Worm (Caenorhabditis elegans) whole organism, late embryonic: ENCODE measurements around the gene T28F12.1.

ENCODE experiments used
- C08G9.2 ChIP-seq: sonication (generic microtip); optimal IDR thresholded peaks from 2 replicates; lab custom pipeline; 2016; ENCODE audit warnings: mild to moderate bottlenecking, missing genetic modification characterization, moderate library complexity, missing compliant biosample characterization
- F13H6.1 ChIP-seq: sonication (generic microtip); optimal IDR thresholded peaks from 2 replicates; lab custom pipeline; 2016; ENCODE audit warnings: missing genetic modification characterization, missing compliant biosample characterization
- ceh-14 ChIP-seq: sonication (generic microtip); optimal IDR thresholded peaks from 2 replicates; lab custom pipeline; 2016; ENCODE audit warnings: missing genotype, missing genetic modification characterization, missing compliant biosample characterization
- ceh-18 ChIP-seq: sonication (generic microtip); optimal IDR thresholded peaks from 2 replicates; lab custom pipeline; 2016; ENCODE audit warnings: missing genetic modification characterization, missing compliant biosample characterization
- ceh-19 ChIP-seq: fragments of 200-800 bp; sonication (Bioruptor generic); optimal IDR thresholded peaks from 2 replicates; lab custom pipeline; 2018; ENCODE audit warnings: mild to moderate bottlenecking, missing genetic modification characterization, missing compliant biosample characterization
- ceh-30 ChIP-seq: fragments of 150-350 bp; optimal IDR thresholded peaks from 2 replicates; lab custom pipeline; 2014; ENCODE audit warnings: missing biosample characterization, missing genetic modification characterization
- ceh-31 ChIP-seq: sonication (generic microtip); optimal IDR thresholded peaks from 2 replicates; lab custom pipeline; 2016; ENCODE audit warnings: missing genetic modification characterization, missing compliant biosample characterization
- ceh-34 ChIP-seq: sonication (generic microtip); optimal IDR thresholded peaks from 2 replicates; lab custom pipeline; 2016; ENCODE audit warnings: mild to moderate bottlenecking, missing genetic modification characterization, missing compliant biosample characterization
- ceh-45 ChIP-seq: fragments of 200-800 bp; sonication (Bioruptor generic); IDR thresholded peaks from 2 replicates; pipeline ENCODE4 v1.3.6; 2022; ENCODE audit warnings: missing genetic modification reagents, missing genetic modification characterization, missing compliant biosample characterization
- ceh-9 ChIP-seq: sonication (generic microtip); optimal IDR thresholded peaks from 2 replicates; lab custom pipeline; 2016; ENCODE audit warnings: mild to moderate bottlenecking, missing genetic modification characterization, inconsistent platforms, missing compliant biosample characterization
- ets-4 ChIP-seq: sonication (generic microtip); optimal IDR thresholded peaks from 2 replicates; lab custom pipeline; 2016; ENCODE audit warnings: missing genetic modification characterization, missing compliant biosample characterization
- eyg-1 ChIP-seq: sonication (generic microtip); optimal IDR thresholded peaks from 2 replicates; lab custom pipeline; 2016; ENCODE audit warnings: missing genotype, missing genetic modification characterization, missing compliant biosample characterization
- fkh-6 ChIP-seq: sonication (generic microtip); optimal IDR thresholded peaks from 2 replicates; lab custom pipeline; 2016; ENCODE audit warnings: missing genetic modification characterization, missing compliant biosample characterization
- hlh-30 ChIP-seq: sonication (generic microtip); optimal IDR thresholded peaks from 2 replicates; lab custom pipeline; 2017; ENCODE audit warnings: antibody characterized with exemption, missing genetic modification characterization, missing compliant biosample characterization; ENCODE audit not compliant: insufficient read depth
- lim-6 ChIP-seq: sonication (generic microtip); optimal IDR thresholded peaks from 2 replicates; lab custom pipeline; 2016; ENCODE audit warnings: missing genetic modification characterization, missing compliant biosample characterization
- mec-3 ChIP-seq: sonication (generic microtip); optimal IDR thresholded peaks from 2 replicates; lab custom pipeline; 2016; ENCODE audit warnings: borderline replicate concordance, missing genetic modification characterization, missing compliant biosample characterization
- nfya-1 ChIP-seq: sonication (generic microtip); optimal IDR thresholded peaks from 2 replicates; lab custom pipeline; 2017; ENCODE audit warnings: missing genetic modification characterization, mild to moderate bottlenecking, missing compliant biosample characterization, antibody characterized with exemption, moderate library complexity
- nhr-232 ChIP-seq: sonication (generic microtip); optimal IDR thresholded peaks from 2 replicates; lab custom pipeline; 2016; ENCODE audit warnings: missing genetic modification characterization, missing compliant biosample characterization
- pag-3 ChIP-seq: sonication (generic microtip); optimal IDR thresholded peaks from 2 replicates; lab custom pipeline; 2016; ENCODE audit warnings: missing compliant biosample characterization, missing genetic modification characterization, borderline replicate concordance
- pax-1 ChIP-seq: fragments of 150-350 bp; optimal IDR thresholded peaks from 2 replicates; lab custom pipeline; 2014; ENCODE audit warnings: missing biosample characterization, missing genetic modification characterization
- pqm-1 ChIP-seq: sonication (generic microtip); optimal IDR thresholded peaks from 2 replicates; lab custom pipeline; 2016; ENCODE audit warnings: missing genetic modification characterization, missing compliant biosample characterization
- ref-2 ChIP-seq: sonication (generic microtip); optimal IDR thresholded peaks from 2 replicates; lab custom pipeline; 2016; ENCODE audit warnings: missing genetic modification characterization, missing compliant biosample characterization
- rnt-1 ChIP-seq: sonication (generic microtip); optimal IDR thresholded peaks from 2 replicates; lab custom pipeline; 2016; ENCODE audit warnings: missing genetic modification characterization, missing compliant biosample characterization
- sdc-2 ChIP-seq: sonication (generic microtip); optimal IDR thresholded peaks from 2 replicates; lab custom pipeline; 2016; ENCODE audit warnings: missing genotype, missing genetic modification characterization, missing compliant biosample characterization
- sox-2 ChIP-seq: fragments of 200-800 bp; sonication (Bioruptor generic); IDR thresholded peaks from 2 replicates; pipeline ENCODE4 v1.3.6; 2022; ENCODE audit warnings: missing genetic modification reagents, missing genetic modification characterization, missing compliant biosample characterization
- tbx-2 ChIP-seq: sonication (generic microtip); optimal IDR thresholded peaks from 2 replicates; lab custom pipeline; 2016; ENCODE audit warnings: missing genetic modification characterization, missing compliant biosample characterization
- ttx-3 ChIP-seq: sonication (generic microtip); optimal IDR thresholded peaks from 2 replicates; lab custom pipeline; 2016; ENCODE audit warnings: missing genetic modification reagents, missing genetic modification characterization, missing compliant biosample characterization
- unc-42 ChIP-seq: sonication (generic microtip); optimal IDR thresholded peaks from 2 replicates; lab custom pipeline; 2016; ENCODE audit warnings: missing genotype, missing genetic modification characterization, missing compliant biosample characterization
- unc-55 ChIP-seq: sonication (generic microtip); optimal IDR thresholded peaks from 2 replicates; lab custom pipeline; 2017; ENCODE audit warnings: missing biosample characterization, missing genetic modification reagents, missing genetic modification characterization
- unc-86 ChIP-seq: sonication (generic microtip); optimal IDR thresholded peaks from 2 replicates; lab custom pipeline; 2016; ENCODE audit warnings: missing genetic modification characterization, missing compliant biosample characterization

Gene T28F12.1

DNA sequence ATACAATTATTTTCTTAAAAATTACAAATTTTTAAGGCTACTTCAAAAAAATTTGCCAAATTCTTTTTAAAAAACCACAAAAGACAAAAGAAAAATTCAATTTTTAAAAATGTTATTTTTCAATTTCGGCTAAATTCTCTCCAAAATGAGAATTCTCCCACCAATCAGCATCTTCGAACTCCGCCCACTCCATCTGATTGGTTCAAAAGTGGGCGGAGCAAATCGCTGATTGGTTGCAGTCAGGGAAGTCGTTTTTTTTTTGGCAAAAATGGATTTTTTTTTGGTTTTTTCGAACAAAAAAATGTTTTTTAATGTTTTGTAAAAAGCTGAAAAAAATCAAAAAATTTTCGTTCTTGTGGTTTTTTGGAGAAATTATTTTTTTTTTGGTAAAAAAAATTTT is 27.0 kb downstream of the T28F12.1 start:
- no peak for TF ChIP-seq eyg-1 (tag; lab: Kevin White, UChicago)
- TF ChIP-seq fkh-6 (tag; lab: Kevin White, UChicago) = no peak
- TF ChIP-seq ceh-45 = no peak
- TF ChIP-seq nhr-232 (tag; lab: Kevin White, UChicago) = no peak
- TF ChIP-seq nfya-1 (tag; lab: Kevin White, UChicago) = peak; percentile 99
- TF ChIP-seq unc-86 = no peak
- no peak for TF ChIP-seq C08G9.2
- TF ChIP-seq mec-3 (tag; lab: Kevin White, UChicago) = no peak

DNA sequence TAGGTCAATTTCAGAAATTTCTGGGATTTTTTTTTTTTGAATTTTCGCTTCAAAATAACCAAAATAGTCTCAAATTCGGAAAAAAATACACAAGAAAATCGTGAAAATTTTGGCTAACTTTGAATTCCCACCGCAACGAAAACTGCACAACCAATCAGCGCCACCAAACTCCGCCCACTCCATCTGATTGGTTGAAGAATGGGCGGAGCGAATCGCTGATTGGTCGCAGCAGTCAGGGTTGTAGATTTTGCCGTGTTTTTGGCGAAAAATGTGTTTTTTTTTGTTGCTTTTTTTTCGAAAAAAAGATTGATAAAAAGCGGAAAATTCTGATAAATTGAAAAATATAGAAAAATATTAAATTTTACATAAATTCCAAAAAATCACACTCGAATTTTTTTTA is 34.0 kb downstream of the T28F12.1 start:
- no peak for TF ChIP-seq ceh-19
- TF ChIP-seq nfya-1 (tag; lab: Kevin White, UChicago) = peak; percentile 90
- no peak for TF ChIP-seq lim-6 (tag; lab: Kevin White, UChicago)
- no peak for TF ChIP-seq fkh-6 (tag; lab: Kevin White, UChicago)
- TF ChIP-seq, all 69 proteins: peak for 1

ce11 chrV:4549191-4549590 is 36.4 kb downstream of the T28F12.1 start, which contains the start of gene sos-1:
Gene sos-1 (minus strand): TSS chrV:4549291.
- TF ChIP-seq ceh-31 (no peak), unc-86 (no peak), F13H6.1 (tag; lab: Kevin White, UChicago) (no peak), pax-1 (no peak), ceh-9 (tag; lab: Kevin White, UChicago) (no peak), pqm-1 (tag; lab: Kevin White, UChicago) (no peak)

DNA sequence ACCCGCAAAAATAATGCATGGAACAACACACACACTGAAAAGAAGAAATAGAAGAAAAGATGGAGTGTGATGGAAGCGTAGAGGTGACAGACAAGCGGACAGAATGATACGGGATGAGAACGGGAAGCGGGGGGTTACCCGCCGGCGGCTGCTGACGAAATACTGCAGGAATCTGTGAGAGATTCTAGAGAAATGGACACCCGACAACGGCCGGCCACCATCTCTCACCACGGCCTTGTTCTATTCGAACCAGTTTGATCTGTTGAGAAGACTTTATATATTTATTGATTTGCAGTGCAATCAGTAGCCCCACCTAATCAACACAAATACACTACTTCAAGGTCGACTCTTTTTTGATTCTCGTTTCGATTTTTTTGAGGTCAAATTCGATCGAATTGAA is 37.6 kb downstream of the T28F12.1 start:
- TF ChIP-seq ttx-3 (tag; lab: Kevin White, UChicago) (no peak), nfya-1 (tag; lab: Kevin White, UChicago) (peak; percentile 33), ceh-34 (tag; lab: Kevin White, UChicago) (peak; percentile 21), tbx-2 (tag; lab: Kevin White, UChicago) (peak; percentile 51), ceh-31 (peak; percentile 12), ceh-14 (peak; percentile 1), ref-2 (peak; percentile 69), sdc-2 (peak; percentile 44), sox-2 (no peak), unc-55 (peak; percentile 49), ceh-18 (tag; lab: Kevin White, UChicago) (peak; percentile 63), hlh-30 (no peak), F13H6.1 (tag; lab: Kevin White, UChicago) (peak; percentile 12), rnt-1 (tag; lab: Kevin White, UChicago) (peak; percentile 64)

DNA sequence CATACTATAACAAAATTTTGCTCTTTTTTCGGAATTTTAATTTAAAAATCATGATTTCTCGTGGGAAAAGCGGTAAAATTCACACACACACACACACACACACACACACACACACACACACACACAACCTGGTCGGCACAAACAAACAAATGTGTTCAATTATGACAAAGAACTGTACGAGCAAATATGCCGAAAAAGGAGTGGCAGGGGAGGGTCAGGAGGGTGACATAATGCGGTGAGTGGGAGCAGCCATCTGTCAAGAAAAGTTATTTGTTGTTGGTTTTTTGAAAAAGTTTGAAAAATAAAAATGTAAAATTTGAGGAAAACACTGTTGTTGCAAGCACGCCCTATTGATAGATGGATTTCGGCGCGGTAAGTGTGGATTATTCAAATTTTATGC is 39.1 kb downstream of the T28F12.1 start:
- no peak for TF ChIP-seq ceh-45
- no peak for TF ChIP-seq pag-3
- no peak for TF ChIP-seq sox-2
- TF ChIP-seq tbx-2 (tag; lab: Kevin White, UChicago) = no peak
- no peak for TF ChIP-seq fkh-6 (tag; lab: Kevin White, UChicago)
- TF ChIP-seq ceh-30 (tag; lab: Kevin White, UChicago) = no peak
- no peak for TF ChIP-seq ets-4 (tag; lab: Kevin White, UChicago)
- TF ChIP-seq unc-42 = no peak
- TF ChIP-seq ttx-3 (tag; lab: Kevin White, UChicago) = no peak

DNA sequence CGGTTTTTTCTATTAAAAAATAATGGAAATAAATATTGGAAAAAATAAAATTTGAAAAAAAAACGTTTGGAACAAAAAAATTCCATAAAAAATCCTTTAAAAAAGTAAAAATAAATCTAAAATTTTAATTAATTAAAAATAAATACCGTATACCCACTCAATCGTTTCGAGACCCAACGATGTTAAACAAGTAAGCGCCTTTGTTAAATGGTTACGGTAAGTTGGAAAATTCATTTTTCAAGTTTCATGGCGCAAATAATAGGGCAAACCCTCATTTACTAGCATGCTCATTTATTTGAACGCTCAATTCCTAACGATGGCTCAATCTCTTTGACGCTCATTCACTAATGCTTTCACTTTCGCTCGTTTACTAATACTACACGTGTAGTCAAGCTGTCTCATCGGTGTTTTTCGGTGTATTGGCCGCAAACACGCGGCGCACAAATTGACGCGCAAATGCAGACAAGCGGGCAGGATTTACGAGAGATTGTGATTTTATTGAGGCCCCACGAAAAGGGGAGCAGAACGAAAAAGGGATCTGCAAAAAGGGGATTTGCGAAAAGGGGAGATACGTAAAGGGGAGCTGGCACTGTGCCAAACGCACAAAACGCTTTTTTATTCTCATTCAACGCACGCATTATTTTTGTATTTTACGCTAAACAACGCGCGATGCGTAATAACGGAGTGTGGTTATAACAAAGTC is 39.7 kb downstream of the T28F12.1 start:
- peak; percentile 1 for TF ChIP-seq rnt-1 (tag; lab: Kevin White, UChicago)
- TF ChIP-seq ceh-14 = peak; percentile 44
- peak; percentile 9 for TF ChIP-seq ref-2
- TF ChIP-seq ceh-31 = peak; percentile 68
- peak; percentile 28 for TF ChIP-seq tbx-2 (tag; lab: Kevin White, UChicago)
- TF ChIP-seq C08G9.2 = peak; percentile 21
- TF ChIP-seq unc-42 = peak; percentile 17
